Worm (Caenorhabditis elegans): Measurements from ENCODE around the gene F54D12.10.

- TF ChIP-seq tbp1 (GFP tag; optimal IDR thresholded peaks at IDR 0.05) (no peak), ceh-58 (GFP tag; IDR thresholded peaks at IDR 0.05) (no peak), mel-28 (tag; optimal IDR thresholded peaks at IDR 0.05; ENCODE audit: borderline replicate concordance) (no peak), unc-62 (GFP tag; optimal IDR thresholded peaks at IDR 0.05) (no peak), snpc-1.3 (tag; optimal IDR thresholded peaks at IDR 0.05; ENCODE audit: insufficient read depth) (no peak)
Measured at ce11 chrII:1398396-1398795, 20.2 kb upstream of the F54D12.10 start, which contains the start of gene F54D12.2.

Measured in whole organism, young adult.